Fruit fly (Drosophila melanogaster): ENCODE results near the gene CG32262.

dm6 chr3L:3814010-3814833, 4.2 kb upstream of the CG32262 start, which contains the start of gene Scsalpha1:
- TF ChIP-seq Ets96B (tag; optimal IDR thresholded peaks at IDR 0.05) = peak; percentile 7
- no peak; the same call in 1 of the 3 replicates for TF ChIP-seq eg (GFP tag; IDR thresholded peaks at IDR 0.05)
- TF ChIP-seq CG8119 (GFP tag; IDR thresholded peaks at IDR 0.05) = peak; percentile 71

Data from whole organism, prepupa.